Worm (Caenorhabditis elegans): ENCODE results near the gene str-166.

The str-166 gene

ce11 chrIV:4880634-4881033, 3.5 kb upstream of the str-166 start (continued):
- TF ChIP-seq rec-8 (tag; optimal IDR thresholded peaks at IDR 0.05) (peak in 1 of 2 experiments; percentile 25), nhr-80 (tag; optimal IDR thresholded peaks at IDR 0.05) (no peak), B0019.2 (GFP tag; conservative IDR thresholded peaks at IDR 0.05) (no peak), lsy-27 (tag; optimal IDR thresholded peaks at IDR 0.05; ENCODE audit: borderline replicate concordance, insufficient read depth) (peak; percentile 77), die-1 (tag; optimal IDR thresholded peaks at IDR 0.05) (no peak), aptf-2 (GFP tag; conservative IDR thresholded peaks at IDR 0.05) (no peak), egrh-3 (GFP tag; IDR thresholded peaks at IDR 0.05) (0 out of 2 replicates have a peak, but pooled peaks have one; percentile 26), Y95B8A.8 (GFP tag; IDR thresholded peaks at IDR 0.05) (0 out of 2 replicates have a peak, but pooled peaks have one; percentile 58), attf-5 (GFP tag; optimal IDR thresholded peaks at IDR 0.05) (no peak), ceh-58 (GFP tag; IDR thresholded peaks at IDR 0.05) (no peak), mxl-1 (tag; optimal IDR thresholded peaks at IDR 0.05) (peak; percentile 13), B0336.3 (GFP tag; IDR thresholded peaks at IDR 0.05) (no peak; the same call in 1 of the 2 replicates), efl-1 (GFP tag; optimal IDR thresholded peaks at IDR 0.05) (no peak), K11D2.4 (GFP tag; IDR thresholded peaks at IDR 0.05) (no peak), ceh-91 (GFP tag; IDR thresholded peaks at IDR 0.05) (0 out of 2 replicates have a peak, but pooled peaks have one; percentile 16), ztf-18 (tag; optimal IDR thresholded peaks at IDR 0.05) (peak; percentile 46), pbrm-1 (GFP tag; IDR thresholded peaks at IDR 0.05) (peak; percentile 97), ekl-4 (GFP tag; IDR thresholded peaks at IDR 0.05) (peak; percentile 87), snpc-4 (GFP tag; optimal IDR thresholded peaks at IDR 0.05) (peak; percentile 99), snpc-4 (tag; optimal IDR thresholded peaks at IDR 0.05) (peak; percentile 98 to 99 (median 98)), repo-1 (tag; optimal IDR thresholded peaks at IDR 0.05) (no peak), madf-10 (tag; optimal IDR thresholded peaks at IDR 0.05) (no peak), Y53G8AR.9 (GFP tag; conservative IDR thresholded peaks at IDR 0.05) (peak; percentile 78), mes-4 (tag; optimal IDR thresholded peaks at IDR 0.05) (peak; percentile 28), bed-1 (GFP tag; IDR thresholded peaks at IDR 0.05) (no peak), bed-2 (GFP tag; IDR thresholded peaks at IDR 0.05) (no peak), athp-1 (tag; optimal IDR thresholded peaks at IDR 0.05) (no peak), zim-3 (tag; optimal IDR thresholded peaks at IDR 0.05) (no peak), unc-130 (GFP tag; optimal IDR thresholded peaks at IDR 0.05) (peak; percentile 23), snpc-1.1 (tag; optimal IDR thresholded peaks at IDR 0.05; ENCODE audit: insufficient read depth) (peak; percentile 98), F23B12.7 (tag; optimal IDR thresholded peaks at IDR 0.05; ENCODE audit: insufficient read depth) (peak; percentile 73), K12H6.12 (tag; optimal IDR thresholded peaks at IDR 0.05) (no peak), dpl-1 (GFP tag; optimal IDR thresholded peaks at IDR 0.05) (no peak), ztf-26 (tag; optimal IDR thresholded peaks at IDR 0.05) (no peak), ZK185.1 (tag; optimal IDR thresholded peaks at IDR 0.05; ENCODE audit: poor library complexity, severe bottlenecking) (no peak), C17E4.6 (GFP tag; IDR thresholded peaks at IDR 0.05) (peak; percentile 42; the same call in 1 of the 2 replicates), ceh-27 (GFP tag; optimal IDR thresholded peaks at IDR 0.05) (no peak), tlf-1 (GFP tag; optimal IDR thresholded peaks at IDR 0.05) (peak; percentile 16), D2030.7 (GFP tag; IDR thresholded peaks at IDR 0.05) (peak; percentile 98)

- no peak for TF ChIP-seq chd-7 (tag; optimal IDR thresholded peaks at IDR 0.05)
- no peak for TF ChIP-seq T07F8.4 (tag; optimal IDR thresholded peaks at IDR 0.05)
- TF ChIP-seq C17E4.6 (GFP tag; IDR thresholded peaks at IDR 0.05), result peak; percentile 44; the same call in 1 of the 2 replicates
- no peak for TF ChIP-seq lin-54 (GFP tag; optimal IDR thresholded peaks at IDR 0.05)
- no peak for TF ChIP-seq lin-35 (GFP tag; optimal IDR thresholded peaks at IDR 0.05)
- TF ChIP-seq ZK185.1 (tag; optimal IDR thresholded peaks at IDR 0.05; ENCODE audit: poor library complexity, severe bottlenecking), result no peak
- TF ChIP-seq cebp-2 (GFP tag; IDR thresholded peaks at IDR 0.05), result no peak
- TF ChIP-seq him-1 (tag; optimal IDR thresholded peaks at IDR 0.05), result peak; percentile 35
- TF ChIP-seq lin-26 (GFP tag; IDR thresholded peaks at IDR 0.05), result peak; percentile 49; the same call in 1 of the 2 replicates
- no peak for TF ChIP-seq rec-8 (tag; optimal IDR thresholded peaks at IDR 0.05)
- TF ChIP-seq bed-1 (GFP tag; IDR thresholded peaks at IDR 0.05), result no peak
- TF ChIP-seq Y56A3A.18 (GFP tag; IDR thresholded peaks at IDR 0.05), result no peak
- TF ChIP-seq egl-18 (GFP tag; IDR thresholded peaks at IDR 0.05), result no peak
- TF ChIP-seq snpc-3.4 (tag; optimal IDR thresholded peaks at IDR 0.05), result peak; percentile 52
Measured at ce11 chrIV:4885435-4885834, 1.4 kb downstream of the str-166 start.

All from whole organism, young adult.